Fruit fly (Drosophila melanogaster) whole organism, larva: ENCODE measurements around the gene CG16985.

Source experiments
- noc ChIP-seq: fragments of 200-800 bp; sonication (Bioruptor generic); optimal IDR thresholded peaks from 3 replicates; lab custom pipeline; 2019; ENCODE audit warnings: missing biosample characterization, mild to moderate bottlenecking, missing genetic modification characterization, moderate library complexity

Gene CG16985

dm6 chr3L:2599214-2599730 lies at the start of gene CG16985, which contains the start of gene CG12182:
Gene CG16985, plus strand, starts transcription at chr3L:2599297.
Gene CG12182, minus strand, starts transcription at chr3L:2599579.
- no peak for TF ChIP-seq noc (tag; lab: Kevin White, UChicago)

- TF ChIP-seq noc (tag; lab: Kevin White, UChicago) = no peak
Measured at dm6 chr3L:2551137-2551676, 47.9 kb upstream of the CG16985 start.

- no peak for TF ChIP-seq noc (tag; lab: Kevin White, UChicago)
Measured at dm6 chr3L:2552116-2552843, 46.8 kb upstream of the CG16985 start.

dm6 chr3L:2552844-2553839 lies 46.0 kb upstream of the CG16985 start:
- no peak for TF ChIP-seq noc (tag; lab: Kevin White, UChicago)

- no peak for TF ChIP-seq noc (tag; lab: Kevin White, UChicago)
Measured at dm6 chr3L:2554118-2554814, 44.8 kb upstream of the CG16985 start, which contains the start of gene Spn. Gene Spn, minus strand, starts transcription at chr3L:2554292.

- TF ChIP-seq noc (tag; lab: Kevin White, UChicago) = no peak
Measured at dm6 chr3L:2555670-2556069, 43.4 kb upstream of the CG16985 start.

dm6 chr3L:2566029-2566428 lies 33.1 kb upstream of the CG16985 start:
- TF ChIP-seq noc (tag; lab: Kevin White, UChicago) = no peak

- TF ChIP-seq noc (tag; lab: Kevin White, UChicago) = no peak
Measured at dm6 chr3L:2567050-2567609, 32.0 kb upstream of the CG16985 start.

- no peak for TF ChIP-seq noc (tag; lab: Kevin White, UChicago)
Measured at dm6 chr3L:2568274-2568673, 30.8 kb upstream of the CG16985 start.

dm6 chr3L:2570269-2570723 lies 28.8 kb upstream of the CG16985 start:
- TF ChIP-seq noc (tag; lab: Kevin White, UChicago) = peak; percentile 20

- peak; percentile 48 for TF ChIP-seq noc (tag; lab: Kevin White, UChicago)
Measured at dm6 chr3L:2571975-2572374, 27.1 kb upstream of the CG16985 start.

dm6 chr3L:2572907-2573591 lies 26.0 kb upstream of the CG16985 start:
- TF ChIP-seq noc (tag; lab: Kevin White, UChicago) = peak; percentile 86

- no peak for TF ChIP-seq noc (tag; lab: Kevin White, UChicago)
Measured at dm6 chr3L:2574716-2575115, 24.4 kb upstream of the CG16985 start.

- peak; percentile 69 for TF ChIP-seq noc (tag; lab: Kevin White, UChicago)
Measured at dm6 chr3L:2575240-2575639, 23.9 kb upstream of the CG16985 start.
